Fruit fly (Drosophila melanogaster): ENCODE measurements around the gene CG3513.

CG3513 gene

DNA sequence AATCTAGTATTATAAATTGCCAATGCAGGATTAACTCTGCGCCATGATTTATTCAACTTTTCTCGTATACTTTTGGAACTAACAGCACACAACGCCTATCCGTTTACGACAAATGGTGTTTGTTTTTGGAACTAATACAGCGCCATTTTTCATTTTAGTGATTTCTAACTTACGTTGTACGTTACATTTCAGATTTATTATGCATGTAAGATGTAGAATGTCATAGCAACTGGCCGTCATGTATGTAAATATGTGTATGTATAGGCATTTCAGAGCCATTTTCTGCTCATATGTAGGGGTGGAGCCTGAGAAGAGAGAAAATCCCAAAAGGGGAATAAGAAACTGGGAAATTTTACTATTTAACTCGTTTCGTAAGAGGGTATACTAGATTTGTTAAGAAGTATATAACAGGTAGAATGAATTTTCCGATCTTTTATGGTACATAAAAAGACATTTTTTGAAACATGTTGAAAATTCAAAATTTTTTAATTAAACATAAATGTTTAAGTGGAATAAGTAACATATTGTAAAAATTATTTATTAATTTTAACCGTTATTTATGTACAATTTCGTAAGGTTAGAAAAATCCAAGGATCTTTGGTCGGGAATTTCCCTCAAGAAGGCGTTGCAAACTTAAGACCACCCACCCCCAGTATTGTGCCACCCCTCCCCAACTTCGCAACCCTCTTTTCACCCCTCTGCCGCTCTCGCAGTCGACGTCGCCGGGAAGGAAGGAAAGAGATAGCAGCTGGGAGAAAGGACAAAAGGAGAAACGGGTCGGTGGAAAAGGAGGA lies 35.4 kb downstream of the CG3513 start:
- TF ChIP-seq pan (optimal IDR thresholded peaks at IDR 0.05) (no peak), Dll (optimal IDR thresholded peaks at IDR 0.05) (no peak), EcR (GFP tag; optimal IDR thresholded peaks at IDR 0.05) (no peak), psq (optimal IDR thresholded peaks at IDR 0.05) (no peak), CG8478 (optimal IDR thresholded peaks at IDR 0.05) (no peak), usp (GFP tag; optimal IDR thresholded peaks at IDR 0.05) (no peak)

dm6 chr2L:3656667-3657066 lies 36.3 kb downstream of the CG3513 start, which contains the start of gene for:
for (minus strand) TSS chr2L:3656953.
- TF ChIP-seq psq (optimal IDR thresholded peaks at IDR 0.05) (no peak), Dll (optimal IDR thresholded peaks at IDR 0.05) (no peak), CG8478 (optimal IDR thresholded peaks at IDR 0.05) (no peak), pan (optimal IDR thresholded peaks at IDR 0.05) (no peak), usp (GFP tag; optimal IDR thresholded peaks at IDR 0.05) (no peak), EcR (GFP tag; optimal IDR thresholded peaks at IDR 0.05) (no peak)

dm6 chr2L:3655698-3656105 lies 37.3 kb downstream of the CG3513 start:
- TF ChIP-seq EcR (GFP tag; optimal IDR thresholded peaks at IDR 0.05) (no peak), psq (optimal IDR thresholded peaks at IDR 0.05) (no peak), usp (GFP tag; optimal IDR thresholded peaks at IDR 0.05) (no peak)

DNA sequence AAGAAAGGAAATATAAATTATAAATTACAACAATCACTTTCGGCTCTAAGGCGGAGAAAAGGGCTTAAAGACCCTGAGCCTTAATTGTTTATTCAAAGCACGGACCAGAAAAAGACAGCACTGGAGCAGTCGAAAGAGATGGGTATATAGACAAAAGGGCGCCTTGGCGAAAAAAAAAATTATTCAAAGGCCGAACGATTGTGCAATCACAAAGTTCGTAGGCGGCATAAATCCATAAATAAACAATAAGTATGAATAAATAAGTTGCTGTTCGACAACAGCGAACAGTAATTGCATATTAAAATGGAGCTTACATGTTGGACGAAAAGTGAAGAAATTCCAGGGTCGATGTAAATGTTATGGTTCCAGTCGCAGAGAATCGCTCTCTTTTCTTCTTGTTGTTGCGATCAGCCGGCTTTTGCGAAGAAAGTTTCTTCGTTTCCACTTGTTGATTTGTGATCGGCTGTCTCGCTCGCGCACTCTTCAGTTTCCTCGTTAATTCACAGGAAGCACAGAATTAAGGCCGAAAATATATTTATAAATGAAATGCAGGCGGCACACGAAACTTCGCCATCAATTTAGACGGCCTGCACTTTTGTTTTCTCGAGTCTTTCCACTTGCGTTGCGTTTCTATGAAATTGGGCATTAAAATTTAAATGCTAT lies 37.9 kb downstream of the CG3513 start:
- TF ChIP-seq Dll (optimal IDR thresholded peaks at IDR 0.05) (no peak), pan (optimal IDR thresholded peaks at IDR 0.05) (no peak), usp (GFP tag; optimal IDR thresholded peaks at IDR 0.05) (no peak), psq (optimal IDR thresholded peaks at IDR 0.05) (no peak)

DNA sequence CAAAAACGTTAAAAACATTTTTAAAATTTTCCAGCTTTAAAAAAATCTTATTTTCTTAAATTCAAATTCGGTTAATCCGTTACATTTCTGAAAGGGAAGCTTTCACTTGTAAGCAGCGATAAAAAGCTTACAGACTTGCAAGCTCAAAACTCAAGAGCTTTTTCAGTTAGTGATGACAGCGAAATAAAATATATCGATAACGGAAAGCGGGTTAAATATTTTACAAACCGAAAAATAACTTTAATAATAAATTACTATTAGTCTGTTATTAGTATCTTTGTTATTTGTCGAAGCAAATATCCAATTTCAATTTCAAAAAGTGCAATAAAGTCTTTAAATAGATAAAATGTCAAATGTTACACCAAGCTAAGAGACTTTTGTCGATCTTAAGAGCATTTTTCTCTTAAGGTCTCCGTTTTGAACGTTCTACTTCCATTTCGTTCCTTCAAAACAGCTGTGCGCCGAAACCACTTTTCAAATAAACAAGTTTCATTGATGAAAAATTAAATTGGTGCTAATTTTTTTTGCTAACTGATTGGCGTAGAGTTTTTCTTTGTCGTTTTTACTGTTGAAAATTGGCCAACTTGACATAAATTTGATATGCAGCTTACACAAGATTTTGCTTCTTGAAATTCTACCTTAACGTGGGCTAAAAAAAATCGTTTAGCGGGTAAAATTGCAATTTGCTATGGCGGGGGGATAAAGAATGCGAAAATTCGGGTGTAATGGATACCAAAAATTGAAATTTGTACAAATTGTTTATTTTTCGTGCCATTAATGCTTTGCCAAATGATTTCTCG lies 44.6 kb downstream of the CG3513 start:
- TF ChIP-seq pan (optimal IDR thresholded peaks at IDR 0.05) (no peak), CG8478 (optimal IDR thresholded peaks at IDR 0.05) (no peak), usp (GFP tag; optimal IDR thresholded peaks at IDR 0.05) (no peak), EcR (GFP tag; optimal IDR thresholded peaks at IDR 0.05) (no peak), psq (optimal IDR thresholded peaks at IDR 0.05) (no peak)

DNA sequence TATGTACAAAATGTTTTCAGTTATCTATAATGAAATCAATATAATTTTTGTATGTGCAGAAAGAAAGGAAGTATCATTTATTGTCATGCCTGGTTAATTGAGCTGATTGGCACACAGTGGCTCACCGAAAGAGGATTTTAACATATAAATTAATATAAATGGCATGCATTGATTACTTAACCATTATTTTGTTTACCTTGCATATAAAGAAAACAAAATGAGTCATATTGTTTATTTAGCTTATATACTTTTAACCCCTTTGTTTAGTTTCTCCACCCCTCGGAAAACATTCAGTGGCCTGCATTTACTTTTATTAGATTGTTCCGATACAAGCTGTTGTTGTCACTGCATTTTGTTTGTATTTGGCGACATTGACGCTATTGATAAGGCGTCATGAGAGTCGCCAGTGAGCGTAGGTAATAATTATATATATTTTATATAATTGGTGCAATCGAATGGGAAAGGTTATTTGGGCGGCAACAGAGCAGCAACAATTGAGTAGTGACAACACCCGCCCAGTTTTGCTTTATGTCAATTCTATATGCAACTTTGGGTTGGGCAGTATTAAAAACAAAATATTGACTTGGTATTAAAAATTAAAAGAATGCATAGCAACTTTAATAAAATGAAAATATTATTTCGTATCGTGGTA lies 45.3 kb downstream of the CG3513 start:
- TF ChIP-seq CG8478 (optimal IDR thresholded peaks at IDR 0.05) (no peak), pan (optimal IDR thresholded peaks at IDR 0.05) (no peak)

dm6 chr2L:3646041-3646440 lies 46.9 kb downstream of the CG3513 start:
- TF ChIP-seq usp (GFP tag; optimal IDR thresholded peaks at IDR 0.05), result no peak
- TF ChIP-seq psq (optimal IDR thresholded peaks at IDR 0.05), result no peak
- TF ChIP-seq CG8478 (optimal IDR thresholded peaks at IDR 0.05), result no peak
- no peak for TF ChIP-seq pan (optimal IDR thresholded peaks at IDR 0.05)
- TF ChIP-seq EcR (GFP tag; optimal IDR thresholded peaks at IDR 0.05), result no peak
- TF ChIP-seq Dll (optimal IDR thresholded peaks at IDR 0.05), result no peak

DNA sequence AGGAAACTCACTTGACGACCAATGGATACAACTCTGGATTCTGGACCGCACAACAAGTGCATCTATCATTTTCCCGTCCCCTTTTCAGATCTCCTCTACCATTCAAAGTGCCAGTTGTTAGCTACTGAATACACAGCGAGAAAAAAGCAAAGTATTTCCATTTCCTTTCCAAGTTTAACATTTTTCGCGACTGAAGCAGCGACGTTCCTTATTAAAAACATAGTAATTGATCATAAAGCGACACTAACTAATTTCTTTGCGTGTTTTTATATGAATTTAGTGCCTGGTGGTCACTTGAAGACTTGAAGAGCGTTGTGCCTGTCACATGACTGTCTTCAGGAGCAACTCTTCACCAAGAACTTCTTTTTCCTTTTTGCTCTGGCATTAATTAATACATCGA lies 47.6 kb downstream of the CG3513 start:
- TF ChIP-seq usp (GFP tag; optimal IDR thresholded peaks at IDR 0.05), result no peak
